Fruit fly (Drosophila melanogaster) whole organism, prepupa: ENCODE measurements around the gene Cp19.

Experiments used
- Blimp-1 ChIP-seq: fragments of 200-800 bp; sonication (Bioruptor generic); optimal IDR thresholded peaks from 3 replicates; lab custom pipeline; 2017; ENCODE audit warnings: missing biosample characterization, missing genetic modification characterization, mild to moderate bottlenecking, moderate library complexity, missing genetic modification reagents
- CG10631 ChIP-seq: fragments of 200-800 bp; sonication (Bioruptor generic); optimal IDR thresholded peaks from 2 replicates; lab custom pipeline; 2016; ENCODE audit warnings: missing biosample characterization, missing genetic modification characterization
- CG11294 ChIP-seq: fragments of 200-800 bp; sonication (Bioruptor generic); IDR thresholded peaks from 2 replicates; pipeline ENCODE4 v1.3.6; 2022; ENCODE audit warnings: missing biosample characterization, missing genetic modification characterization
- CG11762 ChIP-seq: fragments of 200-800 bp; sonication (Bioruptor generic); optimal IDR thresholded peaks from 3 replicates; lab custom pipeline; 2016; ENCODE audit warnings: missing biosample characterization, missing genetic modification characterization; ENCODE audit not compliant: insufficient read depth
- CG11902 ChIP-seq: fragments of 200-800 bp; sonication (Bioruptor generic); optimal IDR thresholded peaks from 3 replicates; lab custom pipeline; 2016; ENCODE audit warnings: missing biosample characterization, missing genetic modification characterization
- CG15336 ChIP-seq: fragments of 200-800 bp; sonication (Bioruptor generic); IDR thresholded peaks from 2 replicates; pipeline ENCODE4 v1.3.6; 2022; ENCODE audit warnings: missing biosample characterization, missing genetic modification characterization
- CG1621 ChIP-seq: fragments of 200-800 bp; sonication (Bioruptor generic); optimal IDR thresholded peaks from 3 replicates; lab custom pipeline; 2018; ENCODE audit warnings: missing biosample characterization, mild to moderate bottlenecking, missing genetic modification characterization
- CG32006 ChIP-seq: fragments of 200-800 bp; sonication (Bioruptor generic); optimal IDR thresholded peaks from 3 replicates; lab custom pipeline; 2017; ENCODE audit warnings: missing biosample characterization, mild to moderate bottlenecking, missing genetic modification characterization
- CG34406 ChIP-seq: fragments of 200-800 bp; sonication (Bioruptor generic); optimal IDR thresholded peaks from 3 replicates; lab custom pipeline; 2016; ENCODE audit warnings: missing biosample characterization, missing genetic modification characterization
- CG3919 ChIP-seq: fragments of 200-800 bp; sonication (Bioruptor generic); optimal IDR thresholded peaks from 3 replicates; lab custom pipeline; 2016; ENCODE audit warnings: missing biosample characterization, missing genetic modification characterization
- CG4318 ChIP-seq: fragments of 200-800 bp; sonication (Bioruptor generic); optimal IDR thresholded peaks from 3 replicates; lab custom pipeline; 2017; ENCODE audit warnings: missing biosample characterization, mild to moderate bottlenecking, missing genetic modification characterization
- CG6163 ChIP-seq: fragments of 200-800 bp; sonication (Bioruptor generic); IDR thresholded peaks from 3 replicates; pipeline ENCODE4 v1.3.6; 2022; ENCODE audit warnings: missing biosample characterization, missing genetic modification characterization
- CG6792 ChIP-seq: fragments of 200-800 bp; sonication (Bioruptor generic); optimal IDR thresholded peaks from 3 replicates; lab custom pipeline; 2016; ENCODE audit warnings: missing biosample characterization, missing genetic modification characterization
- CG6808 ChIP-seq: fragments of 200-800 bp; sonication (Bioruptor generic); optimal IDR thresholded peaks from 3 replicates; lab custom pipeline; 2017; ENCODE audit warnings: missing biosample characterization, missing genetic modification characterization, mild to moderate bottlenecking, moderate library complexity, missing genetic modification reagents
- CG6854 ChIP-seq: fragments of 200-800 bp; sonication (Bioruptor generic); optimal IDR thresholded peaks from 2 replicates; lab custom pipeline; 2017; ENCODE audit warnings: missing biosample characterization, mild to moderate bottlenecking, missing genetic modification characterization
- CG7368 ChIP-seq: fragments of 200-800 bp; sonication (Bioruptor generic); optimal IDR thresholded peaks from 3 replicates; lab custom pipeline; 2016; ENCODE audit warnings: missing biosample characterization, missing genetic modification characterization
- CG8119 ChIP-seq: fragments of 200-800 bp; sonication (Bioruptor generic); IDR thresholded peaks from 3 replicates; pipeline ENCODE4 v1.3.6; 2022; ENCODE audit warnings: missing biosample characterization, missing genetic modification characterization
- CG8319 ChIP-seq: fragments of 200-800 bp; sonication (Bioruptor generic); optimal IDR thresholded peaks from 3 replicates; lab custom pipeline; 2016; ENCODE audit warnings: missing biosample characterization, missing genetic modification characterization
- CG8632 ChIP-seq: fragments of 200-800 bp; sonication (Bioruptor generic); optimal IDR thresholded peaks from 3 replicates; lab custom pipeline; 2016; ENCODE audit warnings: missing biosample characterization, missing genetic modification characterization
- CG9139 ChIP-seq: fragments of 200-800 bp; sonication (Bioruptor generic); optimal IDR thresholded peaks from 3 replicates; lab custom pipeline; 2017; ENCODE audit warnings: missing biosample characterization, mild to moderate bottlenecking, missing genetic modification characterization
- Eip75B ChIP-seq: fragments of 200-800 bp; sonication (Bioruptor generic); optimal IDR thresholded peaks from 3 replicates; lab custom pipeline; 2016; ENCODE audit warnings: missing biosample characterization, missing genetic modification characterization
- Eip78C ChIP-seq: fragments of 200-800 bp; sonication (Bioruptor generic); peaks from one replicate; lab custom pipeline; 2016; ENCODE audit warnings: missing biosample characterization, missing genetic modification characterization
- Eip93F ChIP-seq: fragments of 200-800 bp; sonication (Bioruptor generic); optimal IDR thresholded peaks from 2 replicates; lab custom pipeline; 2016; ENCODE audit warnings: missing biosample characterization, mild to moderate bottlenecking, missing genetic modification characterization
- Ets21C ChIP-seq: fragments of 200-800 bp; sonication (Bioruptor generic); optimal IDR thresholded peaks from 3 replicates; lab custom pipeline; 2016; ENCODE audit warnings: missing biosample characterization, missing genetic modification characterization
- Ets96B ChIP-seq: fragments of 200-800 bp; optimal IDR thresholded peaks from 2 replicates; lab custom pipeline; 2019; ENCODE audit warnings: missing biosample characterization, mild to moderate bottlenecking, missing genetic modification characterization, moderate library complexity
- Hr38 ChIP-seq: sonication (Bioruptor generic); optimal IDR thresholded peaks from 2 replicates; lab custom pipeline; 2016; ENCODE audit warnings: missing biosample characterization, missing genetic modification characterization
- Hr39 ChIP-seq: fragments of 200-800 bp; sonication (Bioruptor generic); optimal IDR thresholded peaks from 2 replicates; lab custom pipeline; 2016; ENCODE audit warnings: missing biosample characterization, missing genetic modification characterization
- Hr4 ChIP-seq: fragments of 200-800 bp; sonication (Bioruptor generic); optimal IDR thresholded peaks from 3 replicates; lab custom pipeline; 2016; ENCODE audit warnings: missing biosample characterization, missing genetic modification characterization
- Lpt ChIP-seq: fragments of 200-800 bp; sonication (Bioruptor generic); optimal IDR thresholded peaks from 3 replicates; lab custom pipeline; 2016; ENCODE audit warnings: missing biosample characterization, missing genetic modification characterization
- Met ChIP-seq: fragments of 200-800 bp; sonication (Bioruptor generic); optimal IDR thresholded peaks from 3 replicates; lab custom pipeline; 2016; ENCODE audit warnings: missing biosample characterization, missing genetic modification characterization
- OdsH ChIP-seq: fragments of 200-800 bp; sonication (Bioruptor generic); optimal IDR thresholded peaks from 3 replicates; lab custom pipeline; 2016; ENCODE audit warnings: missing biosample characterization, missing genetic modification characterization
- Smox ChIP-seq: fragments of 200-800 bp; sonication (Bioruptor generic); optimal IDR thresholded peaks from 3 replicates; lab custom pipeline; 2016; ENCODE audit warnings: missing biosample characterization, missing genetic modification characterization
- Sox102F ChIP-seq: fragments of 200-800 bp; sonication (Bioruptor generic); optimal IDR thresholded peaks from 2 replicates; lab custom pipeline; 2016; ENCODE audit warnings: missing biosample characterization, mild to moderate bottlenecking, missing genetic modification characterization
- Sox14 ChIP-seq: fragments of 200-800 bp; sonication (Bioruptor generic); optimal IDR thresholded peaks from 3 replicates; lab custom pipeline; 2016; ENCODE audit warnings: missing biosample characterization, missing genetic modification characterization
- Sox15 ChIP-seq: fragments of 200-800 bp; sonication (Bioruptor generic); optimal IDR thresholded peaks from 3 replicates; lab custom pipeline; 2016; ENCODE audit warnings: missing biosample characterization, missing genetic modification characterization
- achi ChIP-seq: fragments of 200-800 bp; sonication (Bioruptor generic); optimal IDR thresholded peaks from 3 replicates; lab custom pipeline; 2016; ENCODE audit warnings: missing biosample characterization, missing genetic modification characterization
- dac ChIP-seq: fragments of 200-800 bp; sonication (Bioruptor generic); optimal IDR thresholded peaks from 2 replicates; lab custom pipeline; 2017; ENCODE audit warnings: missing biosample characterization, mild to moderate bottlenecking, missing genetic modification characterization
- dsx ChIP-seq: fragments of 200-800 bp; optimal IDR thresholded peaks from 3 replicates; lab custom pipeline; 2019; ENCODE audit warnings: missing biosample characterization, mild to moderate bottlenecking, missing genetic modification characterization, moderate library complexity; ENCODE audit not compliant: poor library complexity, severe bottlenecking
- eg ChIP-seq: fragments of 200-800 bp; sonication (Bioruptor generic); IDR thresholded peaks from 3 replicates; pipeline ENCODE4 v1.3.6; 2022; ENCODE audit warnings: missing biosample characterization, missing genetic modification characterization
- esn ChIP-seq: fragments of 200-800 bp; sonication (Bioruptor generic); optimal IDR thresholded peaks from 2 replicates; lab custom pipeline; 2016; ENCODE audit warnings: missing biosample characterization, mild to moderate bottlenecking, missing genetic modification characterization, moderate library complexity
- fd59A ChIP-seq: fragments of 200-800 bp; sonication (Bioruptor generic); optimal IDR thresholded peaks from 2 replicates; lab custom pipeline; 2017; ENCODE audit warnings: missing biosample characterization, mild to moderate bottlenecking, missing genetic modification characterization, missing genetic modification reagents
- fd85E ChIP-seq: fragments of 200-800 bp; sonication (Bioruptor generic); optimal IDR thresholded peaks from 3 replicates; lab custom pipeline; 2016; ENCODE audit warnings: missing biosample characterization, missing genetic modification characterization
- fkh ChIP-seq: fragments of 200-800 bp; sonication (Bioruptor generic); optimal IDR thresholded peaks from 3 replicates; lab custom pipeline; 2017; ENCODE audit warnings: missing biosample characterization, mild to moderate bottlenecking, missing genetic modification characterization, moderate library complexity
- net ChIP-seq: fragments of 200-800 bp; sonication (Bioruptor generic); optimal IDR thresholded peaks from 3 replicates; lab custom pipeline; 2016; ENCODE audit warnings: missing biosample characterization, missing genetic modification characterization
- pdm3 ChIP-seq: fragments of 200-800 bp; sonication (Bioruptor generic); optimal IDR thresholded peaks from 3 replicates; lab custom pipeline; 2016; ENCODE audit warnings: missing biosample characterization, missing genetic modification characterization
- salr ChIP-seq, 2 experiments: fragments of 200-800 bp; sonication (Bioruptor generic); optimal IDR thresholded peaks; 3 replicates each; lab custom pipeline; 2016 to 2018; ENCODE audit warnings: missing biosample characterization in 2 of 2, missing genetic modification characterization in 2 of 2, mild to moderate bottlenecking in 1 of 2
- svp ChIP-seq: fragments of 200-800 bp; sonication (Bioruptor generic); peaks from one replicate; lab custom pipeline; 2016; ENCODE audit warnings: missing biosample characterization, missing genetic modification characterization
- topi ChIP-seq: fragments of 200-800 bp; sonication (Bioruptor generic); optimal IDR thresholded peaks from 3 replicates; lab custom pipeline; 2016; ENCODE audit warnings: missing biosample characterization, missing genetic modification characterization
- vri ChIP-seq: fragments of 200-800 bp; sonication (Bioruptor generic); optimal IDR thresholded peaks from 3 replicates; lab custom pipeline; 2016; ENCODE audit warnings: missing biosample characterization, mild to moderate bottlenecking, missing genetic modification characterization

Gene Cp19

dm6 chr3L:8691891-8692874 lies 37.5 kb upstream of the Cp19 start:
- no peak for TF ChIP-seq CG7368
- TF ChIP-seq pdm3 (GFP tag; lab: Kevin White, UChicago) = peak; percentile 41
- peak; percentile 45 for TF ChIP-seq Sox15 (GFP tag; lab: Kevin White, UChicago)
- peak; percentile 78 for TF ChIP-seq Eip93F (GFP tag; lab: Kevin White, UChicago)
- peak; percentile 12 to 69 for TF ChIP-seq salr (GFP tag; optimal IDR thresholded peaks at IDR 0.05; lab: Kevin White, UChicago)
- TF ChIP-seq CG6163 (GFP tag; lab: Robert Waterston, UW) = peak; percentile 15; the same call in 2 of the 3 replicates
- peak; percentile 57 for TF ChIP-seq CG6792 (GFP tag; lab: Kevin White, UChicago)
- no peak for TF ChIP-seq CG8319
- TF ChIP-seq svp = peak; percentile 94
- no peak for TF ChIP-seq Hr38 (GFP tag; lab: Kevin White, UChicago)
- peak; percentile 19 for TF ChIP-seq Ets96B (tag; lab: Kevin White, UChicago)
- peak; percentile 30 for TF ChIP-seq CG3919
- no peak for TF ChIP-seq fd59A (GFP tag; lab: Kevin White, UChicago)
- peak; percentile 40 for TF ChIP-seq Smox (GFP tag; lab: Kevin White, UChicago)
- TF ChIP-seq dsx (GFP tag; lab: Kevin White, UChicago) = no peak
- peak; percentile 81 for TF ChIP-seq Eip78C
- TF ChIP-seq CG15336 (GFP tag; lab: Robert Waterston, UW) = 0 out of 2 replicates have a peak, but pooled peaks have one; percentile 29
- TF ChIP-seq Sox14 = peak; percentile 8
- peak; percentile 86 for TF ChIP-seq CG6854 (GFP tag; lab: Kevin White, UChicago)
- TF ChIP-seq CG6808 = peak; percentile 64
- TF ChIP-seq net (GFP tag; lab: Kevin White, UChicago) = peak; percentile 51
- TF ChIP-seq CG8632 (GFP tag; lab: Kevin White, UChicago) = peak; percentile 61
- TF ChIP-seq Ets21C (GFP tag; lab: Kevin White, UChicago) = no peak
- TF ChIP-seq CG11294 (GFP tag; lab: Robert Waterston, UW) = no peak
- TF ChIP-seq CG4318 (GFP tag; lab: Kevin White, UChicago) = peak; percentile 68
- TF ChIP-seq Hr4 (GFP tag; lab: Kevin White, UChicago) = peak; percentile 33
- no peak for TF ChIP-seq Sox102F (GFP tag; lab: Kevin White, UChicago)
- TF ChIP-seq esn (GFP tag; lab: Kevin White, UChicago) = peak; percentile 73
- 0 out of 3 replicates have a peak, but pooled peaks have one; percentile 41 for TF ChIP-seq CG8119 (GFP tag; lab: Robert Waterston, UW)
- peak; percentile 56 for TF ChIP-seq eg
- TF ChIP-seq vri (GFP tag; lab: Kevin White, UChicago) = peak; percentile 86
- peak; percentile 61 for TF ChIP-seq CG1621 (tag; lab: Kevin White, UChicago)
- peak; percentile 11 for TF ChIP-seq dac
- peak; percentile 41 for TF ChIP-seq OdsH (GFP tag; lab: Kevin White, UChicago)
- TF ChIP-seq fkh (GFP tag; lab: Kevin White, UChicago) = peak; percentile 22
- no peak for TF ChIP-seq CG11762 (GFP tag; lab: Kevin White, UChicago)
- TF ChIP-seq Met (GFP tag; lab: Kevin White, UChicago) = peak; percentile 47
- no peak for TF ChIP-seq Blimp-1
- peak; percentile 17 for TF ChIP-seq Eip75B (GFP tag; lab: Kevin White, UChicago)
- no peak for TF ChIP-seq fd85E (GFP tag; lab: Kevin White, UChicago)
- peak; percentile 61 for TF ChIP-seq CG10631 (GFP tag; lab: Kevin White, UChicago)
- TF ChIP-seq achi (GFP tag; lab: Kevin White, UChicago) = peak; percentile 45
- peak; percentile 81 for TF ChIP-seq CG32006 (GFP tag; lab: Kevin White, UChicago)
- peak; percentile 11 for TF ChIP-seq CG11902 (GFP tag; lab: Kevin White, UChicago)
- TF ChIP-seq CG34406 (GFP tag; lab: Kevin White, UChicago) = peak; percentile 73
- peak; percentile 12 for TF ChIP-seq topi (GFP tag; lab: Kevin White, UChicago)
- peak; percentile 65 for TF ChIP-seq CG9139
- peak; percentile 10 for TF ChIP-seq Hr39 (GFP tag; lab: Kevin White, UChicago)
- peak; percentile 6 for TF ChIP-seq Lpt (GFP tag; lab: Kevin White, UChicago)
